Fruit fly (Drosophila melanogaster): Measurements from ENCODE around the gene CG31798.
A peak's percentile ranks its signal among the peaks of the same experiment; 100 is the strongest.

The CG31798 gene

DNA sequence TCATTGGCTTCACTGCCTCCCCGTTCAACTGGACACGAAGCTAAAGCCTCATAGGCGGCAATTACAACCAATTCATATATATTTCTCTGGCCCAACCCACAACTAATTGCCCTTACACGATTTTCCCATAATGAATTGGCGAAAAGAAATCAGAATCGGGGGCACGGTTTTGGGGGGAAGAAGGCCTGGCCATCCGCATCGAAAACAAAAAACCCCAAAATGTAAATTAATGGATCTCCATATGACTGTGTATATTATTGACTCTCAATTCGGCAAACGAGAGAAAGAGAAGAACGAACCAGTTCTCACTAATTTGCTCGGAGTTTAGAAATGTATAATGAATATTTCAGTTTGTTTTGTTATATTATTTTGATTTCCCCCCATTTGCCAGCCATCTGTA, 5.0 kb upstream of the CG31798 start:
- TF ChIP-seq EcR (GFP tag; optimal IDR thresholded peaks at IDR 0.05) (peak; percentile 25), CG9948 (tag; optimal IDR thresholded peaks at IDR 0.05) (no peak), CG12605 (GFP tag; IDR thresholded peaks at IDR 0.05) (no peak)

DNA sequence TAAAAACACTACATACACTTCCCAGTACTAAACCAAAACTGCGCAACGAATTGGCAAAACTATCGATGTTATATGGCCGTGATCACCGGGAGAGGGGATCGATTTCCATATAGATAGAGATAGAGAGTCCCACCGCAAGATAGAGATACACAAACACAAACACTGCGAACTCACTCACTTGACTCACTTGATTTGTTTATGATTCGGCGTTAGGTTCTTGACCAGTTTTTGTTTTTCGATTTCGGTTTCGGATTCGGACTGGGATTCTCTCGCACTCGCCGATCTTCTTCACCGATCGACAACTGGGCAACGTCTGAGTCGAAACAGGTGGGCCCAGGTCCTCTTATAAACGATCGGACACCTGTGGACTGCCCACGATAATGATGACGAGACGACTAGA, 4.2 kb upstream of the CG31798 start, which contains the start of gene CG17549:
Gene CG17549 (minus strand): TSS at position 327 of the 400 bp plus-strand sequence.
- TF ChIP-seq Ets98B (GFP tag; IDR thresholded peaks at IDR 0.05) (no peak), CG4496 (GFP tag; IDR thresholded peaks at IDR 0.05) (0 out of 3 replicates have a peak, but pooled peaks have one; percentile 6), Pif1B (GFP tag; optimal IDR thresholded peaks at IDR 0.05) (no peak), CG8301 (tag; optimal IDR thresholded peaks at IDR 0.05) (no peak)

DNA sequence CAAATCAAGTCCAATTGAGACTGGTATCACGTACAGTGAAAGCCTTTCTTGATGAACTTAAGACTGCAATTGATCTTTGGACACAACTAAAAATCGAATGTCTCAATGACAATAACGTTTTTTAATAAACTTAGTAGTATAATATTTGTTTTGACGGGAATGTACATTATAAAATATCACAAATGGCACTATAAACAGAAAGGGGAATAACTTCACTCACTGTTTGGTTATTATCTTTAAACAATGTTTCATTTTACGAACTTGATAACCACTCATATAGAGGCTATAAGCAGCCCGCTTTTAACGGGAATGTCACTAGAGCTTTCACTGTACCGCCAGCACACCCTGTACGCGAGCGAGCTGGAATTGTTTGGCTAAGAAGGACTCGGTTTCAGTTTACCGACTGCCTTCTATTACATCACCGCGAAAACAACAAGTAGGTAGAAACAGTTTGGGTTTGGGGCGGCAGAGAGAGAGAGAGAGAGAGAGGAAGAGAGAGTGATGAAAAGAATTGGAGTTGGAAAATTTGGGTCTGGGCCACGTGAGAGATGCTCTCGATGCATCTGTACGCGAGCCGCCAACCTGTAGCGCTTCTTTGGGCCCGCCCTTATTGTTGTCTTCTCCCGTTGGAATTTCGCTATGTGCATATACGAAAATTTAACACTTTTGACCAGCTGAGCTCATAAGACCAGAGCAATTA, 3.8 kb downstream of the CG31798 start:
- peak; percentile 44 for TF ChIP-seq CG15710 (tag; optimal IDR thresholded peaks at IDR 0.05)
- no peak for TF ChIP-seq Ets98B (GFP tag; IDR thresholded peaks at IDR 0.05)
- TF ChIP-seq CG12605 (GFP tag; IDR thresholded peaks at IDR 0.05): peak; percentile 66
- TF ChIP-seq CG14655 (GFP tag; optimal IDR thresholded peaks at IDR 0.05): peak; percentile 69
- TF ChIP-seq CG4496 (GFP tag; IDR thresholded peaks at IDR 0.05): 0 out of 3 replicates have a peak, but pooled peaks have one; percentile 18
- no peak for TF ChIP-seq CG34367 (tag; optimal IDR thresholded peaks at IDR 0.05)
- TF ChIP-seq CG8301 (tag; optimal IDR thresholded peaks at IDR 0.05): peak; percentile 50
- TF ChIP-seq gl (tag; optimal IDR thresholded peaks at IDR 0.05): no peak
- TF ChIP-seq CG9948 (tag; optimal IDR thresholded peaks at IDR 0.05): peak; percentile 38
- TF ChIP-seq Snoo (tag; optimal IDR thresholded peaks at IDR 0.05): peak; percentile 61
- no peak for TF ChIP-seq fd96Ca (GFP tag; IDR thresholded peaks at IDR 0.05)
- TF ChIP-seq Pif1A (GFP tag; optimal IDR thresholded peaks at IDR 0.05): peak; percentile 60
- no peak for TF ChIP-seq rn (GFP tag; IDR thresholded peaks at IDR 0.05)
- peak; percentile 27 for TF ChIP-seq CG17806 (tag; optimal IDR thresholded peaks at IDR 0.05)
- peak; percentile 48 for TF ChIP-seq CG8159 (tag; optimal IDR thresholded peaks at IDR 0.05)

DNA sequence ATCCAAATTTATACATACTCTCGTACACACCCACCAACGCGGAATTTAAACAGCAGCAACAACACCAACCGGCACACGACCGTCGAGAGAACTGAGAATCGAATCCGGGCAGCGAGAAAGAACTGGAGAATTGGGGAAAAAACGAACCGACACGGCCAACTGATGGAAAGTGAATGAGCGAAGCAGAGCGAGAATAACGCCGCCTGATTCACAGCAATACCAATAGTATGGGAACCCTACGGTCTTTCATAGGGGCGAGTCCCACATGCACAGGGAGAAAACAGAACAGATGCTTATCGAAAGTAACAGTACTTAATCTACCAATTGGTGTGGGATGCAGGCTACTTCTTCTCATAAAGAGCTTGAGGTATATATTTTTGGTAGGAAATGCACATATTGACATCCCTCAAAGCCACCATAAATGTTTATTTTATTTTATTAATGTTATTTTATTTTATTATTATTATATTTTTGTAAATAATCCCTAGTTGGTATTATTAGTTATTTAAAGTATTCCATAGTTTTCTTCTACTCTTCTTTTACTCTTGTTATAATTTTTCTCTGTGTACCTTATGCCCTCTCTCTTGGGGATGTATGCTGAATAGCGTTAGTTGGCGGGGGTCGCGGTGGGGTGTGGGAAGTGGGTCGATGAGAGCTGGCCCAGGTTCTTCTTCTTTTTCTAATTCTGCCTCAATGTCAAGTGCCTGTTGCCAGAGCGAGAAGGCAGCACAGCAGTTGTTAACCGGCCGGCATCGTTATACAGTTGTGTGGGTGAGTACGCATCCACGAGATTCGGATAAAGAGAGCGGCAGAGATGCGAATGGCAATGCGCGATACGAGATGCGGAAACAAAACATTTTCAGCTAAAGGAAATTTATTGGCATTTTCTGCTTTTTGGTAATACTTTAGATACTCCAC, 4.6 kb downstream of the CG31798 start, which contains the start of gene CG17544:
Gene CG17544 (minus strand): TSS at position 177 of the 918 bp plus-strand sequence.
- TF ChIP-seq EcR (GFP tag; optimal IDR thresholded peaks at IDR 0.05) (no peak), CG9948 (tag; optimal IDR thresholded peaks at IDR 0.05) (peak; percentile 84), CG32121 (GFP tag; IDR thresholded peaks at IDR 0.05) (peak; percentile 49; the same call in 1 of the 2 replicates), gl (tag; optimal IDR thresholded peaks at IDR 0.05) (no peak), CG4496 (GFP tag; IDR thresholded peaks at IDR 0.05) (peak; percentile 56; the same call in 2 of the 3 replicates), CG10348 (GFP tag; IDR thresholded peaks at IDR 0.05) (no peak), fd96Ca (GFP tag; IDR thresholded peaks at IDR 0.05) (peak; percentile 66), rn (GFP tag; IDR thresholded peaks at IDR 0.05) (no peak; the same call in 1 of the 2 replicates), CG8301 (tag; optimal IDR thresholded peaks at IDR 0.05) (peak; percentile 51), D1 (tag; optimal IDR thresholded peaks at IDR 0.05) (no peak), CG14655 (GFP tag; optimal IDR thresholded peaks at IDR 0.05) (peak; percentile 88), Pif1A (GFP tag; optimal IDR thresholded peaks at IDR 0.05) (peak; percentile 41), CG34367 (tag; optimal IDR thresholded peaks at IDR 0.05) (peak; percentile 63), CG13204 (GFP tag; optimal IDR thresholded peaks at IDR 0.05) (peak; percentile 71), CG8159 (tag; optimal IDR thresholded peaks at IDR 0.05) (peak; percentile 85), Snoo (tag; optimal IDR thresholded peaks at IDR 0.05) (peak; percentile 83), CG17806 (tag; optimal IDR thresholded peaks at IDR 0.05) (peak; percentile 77), CG15710 (tag; optimal IDR thresholded peaks at IDR 0.05) (peak; percentile 83), Ets98B (GFP tag; IDR thresholded peaks at IDR 0.05) (peak; percentile 46), Pif1B (GFP tag; optimal IDR thresholded peaks at IDR 0.05) (no peak), CG12605 (GFP tag; IDR thresholded peaks at IDR 0.05) (peak; percentile 76)

DNA sequence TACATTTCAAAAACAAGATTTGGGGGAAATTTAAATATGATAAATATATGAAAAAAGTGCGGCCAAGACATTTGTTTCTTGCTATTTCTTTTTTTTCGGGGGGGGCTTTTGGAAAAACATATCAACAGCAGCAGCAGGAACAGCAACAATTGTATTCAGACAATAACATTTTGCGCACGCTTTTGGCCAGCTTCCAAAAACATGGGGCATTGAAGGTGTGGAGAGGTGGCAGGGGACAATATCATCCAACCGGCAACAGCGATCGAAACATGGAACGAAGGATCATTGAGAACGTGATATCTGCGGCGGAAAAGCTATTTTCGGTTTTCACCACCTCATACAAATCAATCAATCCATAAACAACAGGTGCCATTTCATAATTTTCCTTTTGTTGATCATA, 8.0 kb downstream of the CG31798 start:
- no peak for TF ChIP-seq Ets98B (GFP tag; IDR thresholded peaks at IDR 0.05)
- no peak for TF ChIP-seq Pif1B (GFP tag; optimal IDR thresholded peaks at IDR 0.05)
- no peak for TF ChIP-seq rn (GFP tag; IDR thresholded peaks at IDR 0.05)
- no peak for TF ChIP-seq CG4496 (GFP tag; IDR thresholded peaks at IDR 0.05)
- no peak for TF ChIP-seq CG32121 (GFP tag; IDR thresholded peaks at IDR 0.05)
- TF ChIP-seq EcR (GFP tag; optimal IDR thresholded peaks at IDR 0.05): no peak
- TF ChIP-seq CG17806 (tag; optimal IDR thresholded peaks at IDR 0.05): no peak
- TF ChIP-seq CG13204 (GFP tag; optimal IDR thresholded peaks at IDR 0.05): no peak
- no peak for TF ChIP-seq Snoo (tag; optimal IDR thresholded peaks at IDR 0.05)
- TF ChIP-seq CG14655 (GFP tag; optimal IDR thresholded peaks at IDR 0.05): no peak
- TF ChIP-seq CG9948 (tag; optimal IDR thresholded peaks at IDR 0.05): no peak
- TF ChIP-seq D1 (tag; optimal IDR thresholded peaks at IDR 0.05): no peak
- no peak for TF ChIP-seq gl (tag; optimal IDR thresholded peaks at IDR 0.05)

DNA sequence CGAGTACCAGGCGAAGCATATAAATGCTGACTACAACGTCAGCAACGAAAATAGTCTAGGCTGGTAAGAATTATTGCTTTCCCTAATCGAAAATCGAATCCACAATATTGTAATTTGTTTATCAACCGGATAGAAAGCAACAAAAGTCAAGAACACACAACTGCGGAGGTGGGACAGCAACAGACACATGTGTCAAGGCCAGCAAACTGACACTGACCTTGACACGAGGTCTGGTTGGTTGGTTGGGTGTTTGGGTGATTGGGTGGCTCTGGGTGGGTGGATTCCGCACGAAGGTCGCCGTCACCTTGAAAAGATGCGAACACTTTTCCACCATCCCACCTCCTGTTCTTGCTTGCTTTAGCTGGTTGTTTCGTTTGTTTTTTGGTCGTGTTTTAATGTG, 8.7 kb downstream of the CG31798 start:
- TF ChIP-seq CG17806 (tag; optimal IDR thresholded peaks at IDR 0.05) (no peak), CG12605 (GFP tag; IDR thresholded peaks at IDR 0.05) (no peak), EcR (GFP tag; optimal IDR thresholded peaks at IDR 0.05) (no peak), CG34367 (tag; optimal IDR thresholded peaks at IDR 0.05) (no peak), D1 (tag; optimal IDR thresholded peaks at IDR 0.05) (no peak), CG4496 (GFP tag; IDR thresholded peaks at IDR 0.05) (no peak), CG32121 (GFP tag; IDR thresholded peaks at IDR 0.05) (no peak), CG8159 (tag; optimal IDR thresholded peaks at IDR 0.05) (no peak), CG10348 (GFP tag; IDR thresholded peaks at IDR 0.05) (no peak), CG9948 (tag; optimal IDR thresholded peaks at IDR 0.05) (no peak), Pif1A (GFP tag; optimal IDR thresholded peaks at IDR 0.05) (no peak), fd96Ca (GFP tag; IDR thresholded peaks at IDR 0.05) (no peak)

Data from whole organism, pupa.